Worm (Caenorhabditis elegans) whole organism, L1 larva: ENCODE data around the gene R102.2.

Experiments used
- C04F5.9 ChIP-seq: sonication (generic microtip); optimal IDR thresholded peaks from 2 replicates; lab custom pipeline; 2016; ENCODE audit warnings: missing genetic modification characterization, missing compliant biosample characterization
- aly-2 ChIP-seq: fragments of 150-350 bp; optimal IDR thresholded peaks from 2 replicates; lab custom pipeline; 2014; ENCODE audit warnings: missing biosample characterization, missing genetic modification characterization
- egl-13 ChIP-seq: sonication (generic microtip); optimal IDR thresholded peaks from 2 replicates; lab custom pipeline; 2016; ENCODE audit warnings: missing genotype, missing genetic modification reagents, missing genetic modification characterization, missing compliant biosample characterization
- fos-1 ChIP-seq: fragments of 150-350 bp; optimal IDR thresholded peaks from 2 replicates; lab custom pipeline; 2014; ENCODE audit warnings: missing biosample characterization, missing genetic modification characterization
- mdl-1 ChIP-seq, 2 experiments: fragments of 150-350 bp; optimal IDR thresholded peaks; 2 replicates each; lab custom pipeline; 2014 to 2017; ENCODE audit warnings: missing biosample characterization in 2 of 2, missing genetic modification characterization in 2 of 2, inconsistent platforms in 1 of 2
- nhr-12 ChIP-seq: sonication (generic microtip); optimal IDR thresholded peaks from 2 replicates; lab custom pipeline; 2017; ENCODE audit warnings: missing biosample characterization, missing genetic modification characterization
- nhr-20 ChIP-seq: sonication (generic microtip); optimal IDR thresholded peaks from 2 replicates; lab custom pipeline; 2016; ENCODE audit warnings: mild to moderate bottlenecking, missing genetic modification characterization, missing compliant biosample characterization
- nhr-28 ChIP-seq: fragments of 150-350 bp; optimal IDR thresholded peaks from 2 replicates; lab custom pipeline; 2014; ENCODE audit warnings: missing biosample characterization, missing genetic modification characterization
- nhr-76 ChIP-seq: sonication (generic microtip); optimal IDR thresholded peaks from 2 replicates; lab custom pipeline; 2017; ENCODE audit warnings: missing biosample characterization, missing genetic modification characterization
- nhr-90 ChIP-seq: sonication (generic microtip); optimal IDR thresholded peaks from 2 replicates; lab custom pipeline; 2016; ENCODE audit warnings: mild to moderate bottlenecking, missing genetic modification characterization, missing compliant biosample characterization; ENCODE audit not compliant: poor library complexity
- snpc-4 ChIP-seq: fragments of 150-350 bp; optimal IDR thresholded peaks from 2 replicates; lab custom pipeline; 2014; ENCODE audit warnings: missing biosample characterization, missing genetic modification characterization
- unc-62 ChIP-seq: fragments of 150-350 bp; optimal IDR thresholded peaks from 2 replicates; lab custom pipeline; 2014; ENCODE audit warnings: missing biosample characterization, missing genetic modification reagents, missing genetic modification characterization

- TF ChIP-seq mdl-1 (tag; optimal IDR thresholded peaks at IDR 0.05; lab: Kevin White, UChicago) = no peak
- no peak for TF ChIP-seq snpc-4
- no peak for TF ChIP-seq aly-2
- TF ChIP-seq nhr-90 (tag; lab: Kevin White, UChicago) = no peak
- TF ChIP-seq C04F5.9 (tag; lab: Kevin White, UChicago) = no peak
- no peak for TF ChIP-seq nhr-12 (tag; lab: Kevin White, UChicago)
- no peak for TF ChIP-seq unc-62
- TF ChIP-seq egl-13 (tag; lab: Kevin White, UChicago) = no peak
- no peak for TF ChIP-seq nhr-20
- TF ChIP-seq nhr-28 (tag; lab: Kevin White, UChicago) = no peak
- no peak for TF ChIP-seq nhr-76 (tag; lab: Kevin White, UChicago)
- TF ChIP-seq fos-1 = no peak
Observed at ce11 chrIV:10718075-10718474, 30.7 kb downstream of the R102.2 start.
